Fruit fly (Drosophila melanogaster): ENCODE data around the gene CecC.

Gene CecC

DNA sequence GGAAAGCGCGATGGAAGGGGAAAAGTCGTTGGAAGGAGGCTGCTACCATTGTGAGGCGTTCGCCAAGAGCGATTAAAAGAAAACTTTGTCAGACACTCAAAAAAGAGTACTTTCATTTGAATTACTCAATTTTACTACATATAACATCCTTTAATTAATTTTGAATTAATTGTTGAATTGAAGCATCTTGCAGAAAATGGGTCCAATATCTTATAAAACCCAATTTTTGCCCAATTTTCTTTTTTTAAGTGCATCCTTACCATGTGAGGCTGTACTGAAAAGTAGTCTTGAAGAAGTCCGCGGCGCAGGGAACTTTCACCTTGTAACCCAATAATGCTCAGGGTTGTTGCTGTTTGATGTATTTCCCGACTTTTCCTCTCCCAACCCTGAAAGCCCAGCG, 19.0 kb downstream of the CecC start (continued):
- TF ChIP-seq CG7839 (tag; optimal IDR thresholded peaks at IDR 0.05), result peak; percentile 54
- no peak for TF ChIP-seq Eip74EF (GFP tag; optimal IDR thresholded peaks at IDR 0.05)
- no peak for TF ChIP-seq gfzf (GFP tag; optimal IDR thresholded peaks at IDR 0.05)
- TF ChIP-seq insv (GFP tag; optimal IDR thresholded peaks at IDR 0.05), result no peak
- no peak for TF ChIP-seq NK7.1 (GFP tag; optimal IDR thresholded peaks at IDR 0.05)
- TF ChIP-seq CG10462 (GFP tag; optimal IDR thresholded peaks at IDR 0.05), result no peak
- TF ChIP-seq CG7987 (GFP tag; optimal IDR thresholded peaks at IDR 0.05), result no peak
- no peak for TF ChIP-seq GATAe (GFP tag; conservative IDR thresholded peaks at IDR 0.05)
- TF ChIP-seq CG1529 (GFP tag; optimal IDR thresholded peaks at IDR 0.05), result peak; percentile 18
- no peak for TF ChIP-seq kay (GFP tag; optimal IDR thresholded peaks at IDR 0.05)
- TF ChIP-seq CG11695 (GFP tag; IDR thresholded peaks at IDR 0.05), result 0 out of 3 replicates have a peak, but pooled peaks have one; percentile 36
- no peak for TF ChIP-seq mam (GFP tag; optimal IDR thresholded peaks at IDR 0.05)
- TF ChIP-seq corto (GFP tag; optimal IDR thresholded peaks at IDR 0.05), result no peak
- TF ChIP-seq CG2678 (tag; optimal IDR thresholded peaks at IDR 0.05), result peak; percentile 64
- TF ChIP-seq Fer1 (GFP tag; optimal IDR thresholded peaks at IDR 0.05), result peak; percentile 35
- no peak for TF ChIP-seq bbx (GFP tag; IDR thresholded peaks at IDR 0.05; ENCODE audit: partially characterized antibody)
- no peak for TF ChIP-seq ham (GFP tag; IDR thresholded peaks at IDR 0.05)
- 0 out of 3 replicates have a peak, but pooled peaks have one; percentile 27 for TF ChIP-seq dysf (GFP tag; IDR thresholded peaks at IDR 0.05)
- TF ChIP-seq sna (GFP tag; IDR thresholded peaks at IDR 0.05; ENCODE audit: partially characterized antibody), result no peak
- TF ChIP-seq CG1233 (GFP tag; optimal IDR thresholded peaks at IDR 0.05), result no peak
- no peak for TF ChIP-seq CG6272 (GFP tag; IDR thresholded peaks at IDR 0.05)
- TF ChIP-seq Mrtf (GFP tag; IDR thresholded peaks at IDR 0.05), result no peak
- no peak for TF ChIP-seq CG9727 (GFP tag; optimal IDR thresholded peaks at IDR 0.05)
- no peak for TF ChIP-seq C15 (GFP tag; IDR thresholded peaks at IDR 0.05)
- no peak for TF ChIP-seq zen2 (GFP tag; IDR thresholded peaks at IDR 0.05; ENCODE audit: partially characterized antibody)
- TF ChIP-seq CG32772 (GFP tag; IDR thresholded peaks at IDR 0.05), result 0 out of 2 replicates have a peak, but pooled peaks have one; percentile 10
- TF ChIP-seq Lpt (GFP tag; optimal IDR thresholded peaks at IDR 0.05), result no peak
- peak; percentile 41 for TF ChIP-seq slbo (GFP tag; IDR thresholded peaks at IDR 0.05)
- no peak for TF ChIP-seq Pdp1 (GFP tag; optimal IDR thresholded peaks at IDR 0.05)
- no peak for TF ChIP-seq unc-4 (GFP tag; IDR thresholded peaks at IDR 0.05; ENCODE audit: partially characterized antibody)
- peak; percentile 86 for TF ChIP-seq pros (GFP tag; optimal IDR thresholded peaks at IDR 0.05)
- TF ChIP-seq cg (GFP tag; optimal IDR thresholded peaks at IDR 0.05), result no peak

DNA sequence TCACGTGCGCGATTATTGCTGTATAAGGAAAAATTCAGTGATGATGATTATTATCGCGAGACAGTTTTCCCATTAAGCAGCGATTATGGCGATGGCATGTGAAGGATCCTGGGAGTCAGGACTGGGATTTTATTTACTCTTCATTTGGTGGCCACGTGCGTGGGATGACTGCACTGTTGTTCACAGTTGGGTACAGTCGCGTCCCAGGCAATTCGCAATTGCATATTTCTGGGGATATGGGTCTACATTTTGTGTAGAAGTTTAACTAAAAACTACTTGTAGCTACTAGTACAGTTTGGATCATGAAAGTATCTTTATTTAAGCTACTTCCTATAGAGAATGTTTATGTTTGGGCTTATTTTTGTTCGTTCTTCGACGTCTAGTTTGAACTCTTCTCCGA, 20.7 kb downstream of the CecC start:
- no peak for TF ChIP-seq cato (GFP tag; optimal IDR thresholded peaks at IDR 0.05; ENCODE audit: borderline replicate concordance)
- TF ChIP-seq toy (GFP tag; IDR thresholded peaks at IDR 0.05), result no peak
- no peak for TF ChIP-seq CG3407 (GFP tag; optimal IDR thresholded peaks at IDR 0.05)
- no peak for TF ChIP-seq Tbp (GFP tag; optimal IDR thresholded peaks at IDR 0.05)
- TF ChIP-seq dm (GFP tag; optimal IDR thresholded peaks at IDR 0.05), result no peak
- no peak for TF ChIP-seq lab (GFP tag; optimal IDR thresholded peaks at IDR 0.05)
- no peak for TF ChIP-seq Lim3 (GFP tag; IDR thresholded peaks at IDR 0.05)
- TF ChIP-seq Xbp1 (GFP tag; optimal IDR thresholded peaks at IDR 0.05), result peak; percentile 32
- TF ChIP-seq pum (GFP tag; optimal IDR thresholded peaks at IDR 0.05), result no peak
- TF ChIP-seq CG2199 (GFP tag; IDR thresholded peaks at IDR 0.05), result peak; percentile 84; the same call in 2 of the 3 replicates
- no peak for TF ChIP-seq CG5953 (GFP tag; IDR thresholded peaks at IDR 0.05)
- no peak for TF ChIP-seq Asciz (GFP tag; optimal IDR thresholded peaks at IDR 0.05)
- TF ChIP-seq sqz (GFP tag; optimal IDR thresholded peaks at IDR 0.05), result no peak
- no peak for TF ChIP-seq CG1024 (GFP tag; IDR thresholded peaks at IDR 0.05)
- TF ChIP-seq H2.0 (GFP tag; IDR thresholded peaks at IDR 0.05), result 0 out of 2 replicates have a peak, but pooled peaks have one; percentile 17
- TF ChIP-seq Med (GFP tag), result peak; percentile 39
- TF ChIP-seq CG8290 (GFP tag; optimal IDR thresholded peaks at IDR 0.05), result no peak
- TF ChIP-seq CG8290 (tag; optimal IDR thresholded peaks at IDR 0.05), result peak in 1 of 2 experiments; percentile 23
- TF ChIP-seq CG2875 (GFP tag; optimal IDR thresholded peaks at IDR 0.05), result no peak
- TF ChIP-seq CG15073 (GFP tag; optimal IDR thresholded peaks at IDR 0.05), result peak; percentile 98
- TF ChIP-seq Rfx (GFP tag; IDR thresholded peaks at IDR 0.05), result peak; percentile 44; the same call in 1 of the 2 replicates

Measured in whole organism, embryonic.